Worm (Caenorhabditis elegans): ENCODE results near the gene bcc-1.

The bcc-1 gene

DNA sequence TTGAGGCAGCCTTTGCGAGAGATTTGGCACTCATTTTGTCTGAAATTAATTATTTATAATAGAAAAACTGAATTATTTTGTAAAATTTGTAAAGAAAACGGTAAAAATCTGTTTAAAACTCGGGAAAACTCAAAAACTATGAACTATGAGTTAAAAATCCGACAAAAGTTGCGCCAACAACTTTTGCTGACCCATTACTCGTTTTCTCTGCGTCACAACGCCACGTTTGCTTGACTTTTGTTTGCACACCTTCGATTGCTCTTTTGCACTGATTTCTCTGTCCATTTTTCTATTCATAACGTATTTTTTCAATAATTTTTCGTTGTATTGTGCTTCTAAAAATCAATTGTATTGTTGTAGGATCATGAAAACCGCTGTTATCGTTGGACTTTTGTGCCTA is 56.1 kb downstream of the bcc-1 start, which contains the start of gene fkb-1 (continued):
- TF ChIP-seq nhr-237 (tag; optimal IDR thresholded peaks at IDR 0.05) (no peak), hpl-2 (GFP tag; optimal IDR thresholded peaks at IDR 0.05) (no peak), ceh-82 (tag; optimal IDR thresholded peaks at IDR 0.05) (peak; percentile 39 to 67 (median 60)), skn-1 (tag; optimal IDR thresholded peaks at IDR 0.05) (no peak), rnt-1 (tag; optimal IDR thresholded peaks at IDR 0.05) (peak; percentile 74), lin-15B (tag; optimal IDR thresholded peaks at IDR 0.05) (peak; percentile 6), grh-1 (GFP tag; IDR thresholded peaks at IDR 0.05) (no peak), egl-13 (tag; optimal IDR thresholded peaks at IDR 0.05) (peak; percentile 47), nhr-28 (tag; optimal IDR thresholded peaks at IDR 0.05) (no peak), mab-9 (GFP tag; IDR thresholded peaks at IDR 0.05) (no peak), efl-1 (optimal IDR thresholded peaks at IDR 0.05) (peak; percentile 66 to 78), efl-1 (GFP tag; optimal IDR thresholded peaks at IDR 0.05 in 1 of 2) (peak; percentile 68 to 96), fkh-10 (GFP tag; optimal IDR thresholded peaks at IDR 0.05) (no peak), ces-1 (GFP tag; optimal IDR thresholded peaks at IDR 0.05) (no peak), egl-27 (tag; optimal IDR thresholded peaks at IDR 0.05) (no peak), nhr-19 (GFP tag; conservative IDR thresholded peaks at IDR 0.05) (peak; percentile 71), lin-14 (GFP tag; optimal IDR thresholded peaks at IDR 0.05) (peak; percentile 82), ceh-8 (GFP tag; optimal IDR thresholded peaks at IDR 0.05) (peak; percentile 6), mdl-1 (tag; optimal IDR thresholded peaks at IDR 0.05) (peak in 1 of 2 experiments; percentile 61), unc-86 (tag; optimal IDR thresholded peaks at IDR 0.05) (peak; percentile 56), elt-3 (tag; optimal IDR thresholded peaks at IDR 0.05) (peak in 1 of 6 experiments; percentile 45), fkh-8 (tag; optimal IDR thresholded peaks at IDR 0.05) (peak; percentile 58), ztf-4 (tag; optimal IDR thresholded peaks at IDR 0.05) (no peak), irx-1 (tag; optimal IDR thresholded peaks at IDR 0.05) (peak; percentile 61), nhr-90 (tag; optimal IDR thresholded peaks at IDR 0.05; ENCODE audit: poor library complexity) (peak; percentile 55), blmp-1 (tag; optimal IDR thresholded peaks at IDR 0.05) (peak; percentile 29), ets-5 (GFP tag; IDR thresholded peaks at IDR 0.05) (no peak), Y116A8C.19 (tag; optimal IDR thresholded peaks at IDR 0.05; ENCODE audit: borderline replicate concordance) (no peak), unc-98 (GFP tag; IDR thresholded peaks at IDR 0.05) (no peak), jun-1 (tag; optimal IDR thresholded peaks at IDR 0.05) (peak; percentile 30), snpc-4 (tag; optimal IDR thresholded peaks at IDR 0.05) (peak; percentile 12), zip-4 (GFP tag; optimal IDR thresholded peaks at IDR 0.05) (no peak), C34B4.2 (tag; optimal IDR thresholded peaks at IDR 0.05) (no peak), nhr-12 (tag; optimal IDR thresholded peaks at IDR 0.05) (no peak), lir-3 (tag; optimal IDR thresholded peaks at IDR 0.05; ENCODE audit: poor library complexity) (peak; percentile 13), xbp-1 (tag; optimal IDR thresholded peaks at IDR 0.05) (peak; percentile 94), zag-1 (tag; optimal IDR thresholded peaks at IDR 0.05) (no peak), unc-130 (tag; optimal IDR thresholded peaks at IDR 0.05) (peak; percentile 42), dpl-1 (GFP tag; optimal IDR thresholded peaks at IDR 0.05) (peak; percentile 59 to 75 (median 74)), pax-3 (tag; optimal IDR thresholded peaks at IDR 0.05) (no peak), nhr-76 (tag; optimal IDR thresholded peaks at IDR 0.05) (no peak), sup-37 (GFP tag; optimal IDR thresholded peaks at IDR 0.05) (no peak), lsy-2 (tag; optimal IDR thresholded peaks at IDR 0.05) (peak; percentile 82 to 85)

Data from whole organism, L1 larva.